Fruit fly (Drosophila melanogaster): Measurements from ENCODE around the gene CG4020.
"Not testable (repeated sequence)": the region's sequence is repeated elsewhere in the genome, so short reads cannot be mapped to it uniquely, and the experiment has no call there.

CG4020 gene

dm6 chrX:5935072-5935738 lies 29.7 kb downstream of the CG4020 start:
- TF ChIP-seq noc (tag; optimal IDR thresholded peaks at IDR 0.05), result no peak

- TF ChIP-seq noc (tag; optimal IDR thresholded peaks at IDR 0.05), result no peak
Measured at dm6 chrX:5941824-5942223, 36.3 kb downstream of the CG4020 start.

DNA sequence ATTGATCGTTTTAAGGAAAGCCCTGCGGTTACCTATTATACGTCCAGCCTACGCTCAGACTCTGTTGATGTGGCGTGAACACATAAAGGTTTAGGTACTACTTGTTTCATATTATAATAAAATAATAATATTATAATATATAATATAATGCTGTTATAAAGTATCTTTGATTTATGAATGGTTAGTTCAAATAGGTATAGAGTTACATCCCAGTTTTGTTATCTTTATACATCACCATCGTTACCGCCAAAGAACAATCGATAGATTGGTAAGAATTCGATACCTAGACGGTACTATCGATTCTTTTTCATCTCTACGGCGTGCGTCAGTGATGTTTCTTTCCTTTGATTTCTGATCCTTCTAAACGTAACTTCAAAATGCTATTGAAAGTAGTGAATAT lies 36.8 kb downstream of the CG4020 start, which contains the start of gene CG12728:
Gene CG12728 (plus strand): TSS at position 301 of the 400 bp plus-strand sequence.
- not testable (repeated sequence) for TF ChIP-seq noc (tag; optimal IDR thresholded peaks at IDR 0.05)

- not testable (repeated sequence) for TF ChIP-seq noc (tag; optimal IDR thresholded peaks at IDR 0.05)
Measured at dm6 chrX:5945052-5945830, 39.7 kb downstream of the CG4020 start, which contains the start of gene CG32756. CG32756 (plus strand) TSS chrX:5945682.

DNA sequence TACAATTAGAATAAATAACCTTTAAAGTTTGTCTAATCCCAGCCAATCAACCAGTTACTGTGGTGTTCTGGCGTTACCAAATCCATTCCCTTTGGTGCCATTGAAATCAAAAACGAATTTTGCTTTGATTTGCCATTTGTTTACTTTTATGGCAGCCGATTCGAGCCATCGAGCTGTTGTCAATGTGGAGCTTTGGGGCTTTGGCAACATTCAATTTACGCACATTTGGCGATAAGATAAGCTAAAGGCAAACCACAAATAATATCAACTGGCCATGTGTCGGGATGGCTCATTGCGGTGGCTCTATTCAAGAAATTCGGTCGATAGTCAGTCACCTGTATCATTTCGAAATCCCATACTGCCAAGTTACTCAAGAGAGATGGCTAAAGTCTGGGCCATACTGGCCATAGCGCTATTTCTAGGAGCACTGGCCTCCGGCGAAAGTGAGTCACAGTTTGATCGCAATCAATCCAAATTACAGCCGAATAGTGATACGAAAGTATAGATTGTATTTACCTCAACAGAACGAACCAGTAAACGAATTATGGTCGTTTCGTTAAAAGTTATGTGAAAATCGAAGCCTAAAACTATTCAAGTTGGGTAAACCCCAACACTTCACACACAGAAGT lies 42.4 kb downstream of the CG4020 start, which contains the start of gene CG6041:
Gene CG6041 (plus strand): TSS at position 291 of the 629 bp plus-strand sequence.
- TF ChIP-seq noc (tag; optimal IDR thresholded peaks at IDR 0.05), result peak; percentile 30

DNA sequence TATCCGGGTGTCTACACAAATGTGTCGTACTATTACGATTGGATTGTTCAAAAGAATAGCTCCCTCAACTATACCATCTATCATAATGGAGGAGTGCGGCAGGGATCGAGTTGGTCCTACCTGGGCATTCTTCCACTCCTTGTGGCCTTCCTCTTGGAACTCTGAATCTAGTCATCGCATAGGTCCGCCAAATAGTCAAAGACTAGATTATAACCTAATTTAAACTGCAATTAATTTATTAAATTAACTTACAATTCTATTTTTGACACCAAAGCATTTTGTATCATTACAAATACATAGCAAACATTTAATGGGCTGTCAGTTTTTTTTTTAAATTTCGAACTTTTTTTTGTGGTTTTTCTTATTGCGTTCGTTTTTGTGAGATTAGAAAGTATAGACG lies 44.4 kb downstream of the CG4020 start, which contains the start of gene CG32755:
Gene CG32755 (plus strand): TSS at position 301 of the 400 bp plus-strand sequence.
- TF ChIP-seq noc (tag; optimal IDR thresholded peaks at IDR 0.05), result no peak

DNA sequence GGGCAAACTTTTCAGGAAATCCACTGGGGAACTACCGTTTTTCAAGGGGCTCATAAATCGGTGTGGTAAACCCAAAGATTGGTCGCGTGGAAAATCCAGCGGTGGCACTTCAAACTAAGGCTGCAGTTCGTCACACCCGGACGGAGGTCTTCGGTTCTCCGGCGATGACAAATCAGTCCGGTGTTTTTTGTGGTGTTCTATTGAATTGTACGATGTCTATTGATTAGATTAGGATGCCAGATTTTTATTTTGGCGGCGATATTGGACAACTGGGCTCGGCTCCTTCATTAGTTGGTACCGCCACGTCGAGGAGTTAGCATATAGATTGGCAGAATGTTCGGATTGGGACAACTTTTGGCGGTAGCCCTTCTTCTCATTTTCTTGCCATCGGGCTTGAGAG lies 46.7 kb downstream of the CG4020 start, which contains the start of gene CG6048:
Gene CG6048 (plus strand): TSS at position 301 of the 400 bp plus-strand sequence.
- TF ChIP-seq noc (tag; optimal IDR thresholded peaks at IDR 0.05), result no peak

DNA sequence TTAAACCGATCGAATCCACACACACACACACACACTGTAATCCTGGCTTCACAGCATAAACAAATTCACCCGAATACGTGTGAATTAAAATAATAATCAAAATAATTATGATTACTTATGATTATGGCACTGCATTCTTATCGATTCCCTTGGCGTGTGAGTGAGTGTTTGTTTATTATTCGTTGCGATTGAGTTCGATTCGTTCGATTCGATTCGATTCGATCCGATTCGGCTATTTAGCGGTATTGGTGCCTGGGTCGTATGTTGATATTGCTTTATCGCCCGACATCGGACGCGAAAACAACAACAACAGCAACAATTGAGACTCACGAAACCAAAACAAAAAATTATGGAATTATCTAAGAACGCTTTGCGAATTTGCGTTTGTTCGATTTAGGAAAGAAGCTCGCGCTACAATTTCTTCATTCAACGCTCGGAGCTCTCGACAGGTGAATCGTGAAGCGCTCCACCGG lies 49.7 kb downstream of the CG4020 start, which contains the start of gene CG6067:
Gene CG6067 (plus strand): TSS at position 423 of the 473 bp plus-strand sequence.
- TF ChIP-seq noc (tag; optimal IDR thresholded peaks at IDR 0.05), result no peak

- no peak for TF ChIP-seq noc (tag; optimal IDR thresholded peaks at IDR 0.05)
Measured at dm6 chrX:5956646-5957441, 51.3 kb downstream of the CG4020 start.

Data from whole organism, larva.